Fruit fly (Drosophila melanogaster): ENCODE data around the gene Rev1.

Rev1 gene

DNA sequence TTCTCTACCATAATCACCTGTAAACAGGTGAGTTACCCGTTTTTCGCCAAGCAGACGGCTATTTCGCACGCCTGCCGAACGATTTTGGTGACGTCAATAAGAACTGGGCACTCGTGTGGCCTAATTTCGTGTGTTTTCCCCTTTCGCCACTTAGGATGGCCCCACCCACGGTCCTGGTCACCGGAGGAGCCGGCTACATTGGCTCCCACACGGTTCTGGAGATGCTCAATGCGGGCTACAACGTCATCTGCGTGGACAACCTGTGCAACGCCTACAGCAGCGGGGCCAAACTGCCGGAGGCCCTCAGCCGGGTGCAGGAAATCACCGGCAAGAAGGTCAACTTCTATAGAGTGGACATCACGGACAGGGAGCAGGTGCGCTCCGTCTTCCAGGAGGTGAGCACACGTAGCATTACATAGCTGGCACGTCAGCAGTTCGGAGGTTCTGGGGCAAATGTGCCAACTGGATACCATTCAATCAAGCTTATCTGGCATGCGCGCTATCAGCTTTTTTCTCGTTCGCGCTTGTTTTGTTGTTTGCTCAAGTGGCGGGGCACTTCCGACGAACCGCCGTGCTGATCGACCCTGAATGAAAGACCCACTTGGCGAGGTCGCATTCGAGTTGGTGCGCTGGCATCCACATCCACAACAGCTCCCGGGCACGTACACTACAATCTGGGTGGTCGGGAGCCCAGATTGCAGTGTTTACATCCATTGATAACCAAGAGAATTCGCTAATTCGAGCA is 5.0 kb upstream of the Rev1 start:
- no peak for TF ChIP-seq E2f2 (GFP tag; IDR thresholded peaks at IDR 0.05)
- no peak for TF ChIP-seq CG11504 (tag; optimal IDR thresholded peaks at IDR 0.05)
- TF ChIP-seq CG7786 (GFP tag; optimal IDR thresholded peaks at IDR 0.05) = no peak
- 0 out of 2 replicates have a peak, but pooled peaks have one; percentile 10 for TF ChIP-seq aop (GFP tag; IDR thresholded peaks at IDR 0.05)
- peak; percentile 36 for TF ChIP-seq sens (GFP tag)
- no peak for TF ChIP-seq CG34224 (GFP tag; IDR thresholded peaks at IDR 0.05; ENCODE audit: partially characterized antibody)
- peak; percentile 51 for TF ChIP-seq lab (GFP tag; optimal IDR thresholded peaks at IDR 0.05)
- TF ChIP-seq CG5953 (GFP tag; IDR thresholded peaks at IDR 0.05) = no peak
- no peak for TF ChIP-seq CG4617 (GFP tag; optimal IDR thresholded peaks at IDR 0.05; ENCODE audit: borderline replicate concordance)
- no peak for TF ChIP-seq Aef1 (GFP tag; IDR thresholded peaks at IDR 0.05)
- no peak for TF ChIP-seq grau (tag; optimal IDR thresholded peaks at IDR 0.05)
- no peak for TF ChIP-seq CG2889 (GFP tag; IDR thresholded peaks at IDR 0.05)
- no peak for TF ChIP-seq ewg (GFP tag; optimal IDR thresholded peaks at IDR 0.05)
- no peak for TF ChIP-seq ken (GFP tag; IDR thresholded peaks at IDR 0.05)
- 0 out of 2 replicates have a peak, but pooled peaks have one; percentile 14 for TF ChIP-seq GATAe (GFP tag; conservative IDR thresholded peaks at IDR 0.05)
- TF ChIP-seq al (GFP tag; IDR thresholded peaks at IDR 0.05) = no peak
- no peak for TF ChIP-seq CG11247 (GFP tag; IDR thresholded peaks at IDR 0.05)
- peak; percentile 13 for TF ChIP-seq CG34376 (GFP tag; optimal IDR thresholded peaks at IDR 0.05)
- TF ChIP-seq Hr39 (optimal IDR thresholded peaks at IDR 0.05) = no peak
- no peak for TF ChIP-seq da (GFP tag; optimal IDR thresholded peaks at IDR 0.05)
- TF ChIP-seq CG2678 (tag; optimal IDR thresholded peaks at IDR 0.05) = no peak
- no peak for TF ChIP-seq CG11560 (tag; IDR thresholded peaks at IDR 0.05)
- no peak for TF ChIP-seq CG32767 (GFP tag; IDR thresholded peaks at IDR 0.05)
- TF ChIP-seq Antp (GFP tag; optimal IDR thresholded peaks at IDR 0.05) = no peak
- TF ChIP-seq ftz-f1 (GFP tag; optimal IDR thresholded peaks at IDR 0.05) = peak; percentile 51
- TF ChIP-seq BEAF-32 (GFP tag; optimal IDR thresholded peaks at IDR 0.05) = no peak
- TF ChIP-seq otp (GFP tag; IDR thresholded peaks at IDR 0.05) = no peak
- no peak for TF ChIP-seq CG15514 (GFP tag; optimal IDR thresholded peaks at IDR 0.05)
- TF ChIP-seq CkIIα-i1 (GFP tag; IDR thresholded peaks at IDR 0.05) = 0 out of 2 replicates have a peak, but pooled peaks have one; percentile 4
- no peak for TF ChIP-seq tx (GFP tag; optimal IDR thresholded peaks at IDR 0.05)
- TF ChIP-seq Pdp1 (GFP tag; optimal IDR thresholded peaks at IDR 0.05) = no peak
- TF ChIP-seq h (optimal IDR thresholded peaks at IDR 0.05) = no peak
- TF ChIP-seq mirr (GFP tag; optimal IDR thresholded peaks at IDR 0.05) = peak; percentile 36
- no peak for TF ChIP-seq CG9609 (GFP tag; optimal IDR thresholded peaks at IDR 0.05)
- TF ChIP-seq CG3065 (GFP tag; optimal IDR thresholded peaks at IDR 0.05) = no peak
- no peak for TF ChIP-seq CG15269 (tag; optimal IDR thresholded peaks at IDR 0.05)
- no peak for TF ChIP-seq CG1529 (GFP tag; optimal IDR thresholded peaks at IDR 0.05)
- TF ChIP-seq CG6175 (GFP tag; IDR thresholded peaks at IDR 0.05) = no peak
- TF ChIP-seq CG10654 (GFP tag; optimal IDR thresholded peaks at IDR 0.05) = no peak
- peak; percentile 31 for TF ChIP-seq sug (tag; optimal IDR thresholded peaks at IDR 0.05)
- TF ChIP-seq CG2120 (GFP tag; optimal IDR thresholded peaks at IDR 0.05) = no peak
- no peak for TF ChIP-seq E2f1 (GFP tag; IDR thresholded peaks at IDR 0.05)
- no peak for TF ChIP-seq Dref (GFP tag; IDR thresholded peaks at IDR 0.05)
- no peak for TF ChIP-seq C15 (GFP tag; IDR thresholded peaks at IDR 0.05)
- no peak for TF ChIP-seq Dek (tag; optimal IDR thresholded peaks at IDR 0.05)
- no peak for TF ChIP-seq CG12104 (GFP tag; optimal IDR thresholded peaks at IDR 0.05)
- no peak for TF ChIP-seq CG33213 (GFP tag; optimal IDR thresholded peaks at IDR 0.05)
- TF ChIP-seq danr (GFP tag; IDR thresholded peaks at IDR 0.05) = no peak
- TF ChIP-seq HmgD (GFP tag; optimal IDR thresholded peaks at IDR 0.05) = no peak
- no peak for TF ChIP-seq CG14014 (GFP tag; IDR thresholded peaks at IDR 0.05)
- TF ChIP-seq Ets65A (GFP tag) = peak; percentile 9
- no peak for TF ChIP-seq CG10267 (tag; optimal IDR thresholded peaks at IDR 0.05)
